Worm (Caenorhabditis elegans) whole organism, midembryonic: Measurements from ENCODE around the gene idpb-2.

Experiments used
- T22C8.4 ChIP-seq: fragments of 200-800 bp; sonication (Bioruptor generic); IDR thresholded peaks from 2 replicates; pipeline ENCODE4 v1.3.6; 2022; ENCODE audit warnings: missing genetic modification characterization, missing compliant biosample characterization
- cog-1 ChIP-seq: sonication (generic microtip); optimal IDR thresholded peaks from 2 replicates; lab custom pipeline; 2016; ENCODE audit warnings: missing genetic modification characterization, missing compliant biosample characterization
- flt-1 ChIP-seq: fragments of 200-800 bp; sonication (Bioruptor generic); IDR thresholded peaks from 2 replicates; pipeline ENCODE4 v1.3.6; 2022; ENCODE audit warnings: missing genetic modification characterization, missing compliant biosample characterization
- klf-2 ChIP-seq: fragments of 200-800 bp; sonication (Bioruptor generic); conservative IDR thresholded peaks from 2 replicates; pipeline ENCODE4 v1.3.6; 2022; ENCODE audit warnings: missing genetic modification reagents, missing genetic modification characterization, missing compliant biosample characterization
- med-1 ChIP-seq: sonication (generic microtip); optimal IDR thresholded peaks from 2 replicates; lab custom pipeline; 2017; ENCODE audit warnings: missing genetic modification characterization, mild to moderate bottlenecking, missing compliant biosample characterization, antibody characterized with exemption, missing genetic modification reagents; ENCODE audit not compliant: insufficient read depth
- ref-1 ChIP-seq: fragments of 200-800 bp; sonication (Bioruptor generic); conservative IDR thresholded peaks from 2 replicates; pipeline ENCODE4 v1.3.6; 2022; ENCODE audit warnings: missing genetic modification reagents, missing genetic modification characterization, missing compliant biosample characterization
- tab-1 ChIP-seq: fragments of 200-800 bp; sonication (Bioruptor generic); IDR thresholded peaks from 2 replicates; pipeline ENCODE4 v1.3.6; 2022; ENCODE audit warnings: missing genetic modification characterization, missing compliant biosample characterization
- ztf-23 ChIP-seq: fragments of 200-800 bp; sonication (Bioruptor generic); IDR thresholded peaks from 2 replicates; pipeline ENCODE4 v1.3.6; 2022; ENCODE audit warnings: missing genetic modification reagents, missing genetic modification characterization, missing compliant biosample characterization

ce11 chrII:5061794-5062368 lies 7.5 kb downstream of the idpb-2 start, which contains the start of gene smc-5:
- peak; percentile 56; the same call in 1 of the 2 replicates for TF ChIP-seq flt-1 (GFP tag; lab: Robert Waterston, UW)
- 0 out of 2 replicates have a peak, but pooled peaks have one; percentile 55 for TF ChIP-seq klf-2 (GFP tag; lab: Robert Waterston, UW)
- TF ChIP-seq med-1 (GFP tag; lab: Kevin White, UChicago), result no peak
- 0 out of 2 replicates have a peak, but pooled peaks have one; percentile 38 for TF ChIP-seq ztf-23 (GFP tag; lab: Robert Waterston, UW)
- peak; percentile 4 for TF ChIP-seq cog-1 (tag; lab: Kevin White, UChicago)
- 0 out of 2 replicates have a peak, but pooled peaks have one; percentile 9 for TF ChIP-seq T22C8.4 (GFP tag; lab: Robert Waterston, UW)
- no peak for TF ChIP-seq tab-1 (GFP tag; lab: Robert Waterston, UW)
- no peak for TF ChIP-seq ref-1 (GFP tag; lab: Robert Waterston, UW)
